Worm (Caenorhabditis elegans): Measurements from ENCODE around the gene cyn-17.

The cyn-17 gene

ce11 chrV:5780713-5781360 is 18.6 kb upstream of the cyn-17 start, which contains the start of gene F44E7.5:
Gene F44E7.5 (minus strand): TSS chrV:5780922.
- TF ChIP-seq ceh-31 (tag; optimal IDR thresholded peaks at IDR 0.05) (peak; percentile 52), rnt-1 (tag; optimal IDR thresholded peaks at IDR 0.05) (no peak)

ce11 chrV:5782687-5783086 is 16.8 kb upstream of the cyn-17 start, which contains the start of gene fbxa-183:
Gene fbxa-183 (minus strand): TSS chrV:5782787.
- no peak for TF ChIP-seq nhr-232 (tag; optimal IDR thresholded peaks at IDR 0.05)
- TF ChIP-seq ahr-1 (tag; optimal IDR thresholded peaks at IDR 0.05): no peak
- TF ChIP-seq ceh-18 (tag; optimal IDR thresholded peaks at IDR 0.05): no peak

DNA sequence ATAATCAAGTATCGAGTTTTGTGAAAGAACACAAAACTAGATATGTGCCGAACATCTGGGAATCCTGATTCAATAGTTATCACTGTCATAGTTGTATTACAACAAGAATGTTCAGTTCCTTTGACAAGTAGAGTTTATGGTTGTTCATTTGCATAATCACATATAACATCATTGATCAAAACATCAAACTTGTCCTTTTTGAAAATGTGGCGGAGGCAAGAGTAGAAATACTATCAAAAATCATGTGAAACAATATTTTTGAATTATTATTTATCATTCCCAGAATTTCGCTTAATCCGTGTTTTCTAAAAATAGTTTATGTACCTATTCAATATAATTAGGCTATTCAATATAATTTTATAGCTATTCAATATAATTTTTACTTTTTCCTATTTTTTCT is 14.1 kb upstream of the cyn-17 start, which contains the start of gene F44E7.7:
Gene F44E7.7, minus strand, starts transcription at position 101 of the 400 bp plus-strand sequence.
- TF ChIP-seq npax-4 (tag; optimal IDR thresholded peaks at IDR 0.05): no peak
- TF ChIP-seq ceh-48 (tag; optimal IDR thresholded peaks at IDR 0.05): no peak
- no peak for TF ChIP-seq ref-2 (tag; optimal IDR thresholded peaks at IDR 0.05)
- no peak for TF ChIP-seq T23F11.4 (GFP tag; optimal IDR thresholded peaks at IDR 0.05)
- no peak for TF ChIP-seq lin-11 (tag; optimal IDR thresholded peaks at IDR 0.05)
- TF ChIP-seq unc-3 (GFP tag; conservative IDR thresholded peaks at IDR 0.05): no peak
- no peak for TF ChIP-seq unc-3 (tag; optimal IDR thresholded peaks at IDR 0.05)
- TF ChIP-seq ahr-1 (tag; optimal IDR thresholded peaks at IDR 0.05): no peak

DNA sequence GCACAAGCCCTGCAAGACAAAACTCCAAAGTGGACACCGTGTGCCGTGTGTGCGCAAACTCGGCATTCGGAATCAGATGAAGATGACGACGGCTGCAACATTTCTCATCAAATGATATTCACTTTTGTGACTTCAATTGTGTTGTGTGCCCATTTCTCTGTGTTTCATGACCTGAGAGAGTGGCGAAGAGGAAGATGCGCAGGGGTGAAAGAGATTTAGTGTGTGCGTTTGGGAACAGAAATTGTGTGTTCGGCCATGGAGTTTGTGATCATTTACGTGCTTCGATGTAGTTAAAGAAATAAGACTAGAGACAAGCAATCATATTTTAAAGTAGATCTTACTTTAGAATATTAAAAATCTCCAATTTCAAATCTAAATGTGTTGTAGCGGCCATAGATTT is 10.8 kb upstream of the cyn-17 start:
- no peak for TF ChIP-seq ceh-34 (tag; optimal IDR thresholded peaks at IDR 0.05)
- no peak for TF ChIP-seq npax-4 (tag; optimal IDR thresholded peaks at IDR 0.05)
- TF ChIP-seq unc-3 (GFP tag; conservative IDR thresholded peaks at IDR 0.05): no peak
- no peak for TF ChIP-seq unc-3 (tag; optimal IDR thresholded peaks at IDR 0.05)
- no peak for TF ChIP-seq unc-55 (GFP tag; optimal IDR thresholded peaks at IDR 0.05)
- no peak for TF ChIP-seq pros-1 (tag; optimal IDR thresholded peaks at IDR 0.05)
- TF ChIP-seq hlh-6 (tag; optimal IDR thresholded peaks at IDR 0.05): no peak
- no peak for TF ChIP-seq K02D7.2 (tag; optimal IDR thresholded peaks at IDR 0.05)
- TF ChIP-seq pag-3 (tag; optimal IDR thresholded peaks at IDR 0.05; ENCODE audit: borderline replicate concordance): no peak

DNA sequence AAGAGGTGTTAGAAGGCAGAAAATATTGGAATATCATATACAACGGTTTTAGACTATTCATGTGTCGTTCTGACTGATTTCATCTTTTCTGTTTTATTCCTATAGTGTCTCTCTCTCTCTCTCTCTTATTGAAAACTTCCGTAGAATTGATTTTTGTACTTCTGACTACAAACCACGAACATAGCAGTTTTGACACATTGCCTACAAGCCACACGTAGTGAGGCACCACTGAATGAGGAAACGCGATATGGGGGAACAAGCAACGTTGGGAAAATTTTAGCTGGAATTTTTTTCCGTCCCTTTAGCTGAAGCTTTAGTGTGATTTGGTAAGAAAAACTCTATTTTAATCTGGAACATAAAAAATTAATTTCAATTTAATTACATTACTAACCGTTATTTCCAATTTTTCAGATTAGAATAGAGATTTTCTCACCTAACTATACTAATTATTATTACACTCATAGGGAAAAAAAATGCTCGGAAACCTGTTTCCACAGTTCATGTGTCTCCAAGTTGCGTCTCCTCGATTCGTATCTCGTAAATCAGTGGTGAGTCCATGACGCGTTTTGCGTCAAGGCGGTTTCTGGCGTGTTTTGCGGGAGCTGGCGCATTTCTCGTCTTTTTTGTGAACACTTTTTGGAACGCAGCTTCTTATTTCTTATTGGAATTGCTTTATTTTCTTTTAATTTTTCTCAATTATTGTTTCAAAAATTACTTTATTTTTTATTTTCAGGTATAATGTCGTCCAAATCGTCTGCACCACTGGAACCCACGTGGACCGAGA is 8.8 kb upstream of the cyn-17 start, which contains the start of the genes nhr-142 and F44E7.9:
Gene nhr-142, minus strand, starts transcription at position 57 of the 784 bp plus-strand sequence.
Gene F44E7.9, plus strand, starts transcription at position 734 of the 784 bp plus-strand sequence.
- peak; percentile 72 for TF ChIP-seq ceh-18 (tag; optimal IDR thresholded peaks at IDR 0.05)
- peak; percentile 63 for TF ChIP-seq tbx-7 (tag; optimal IDR thresholded peaks at IDR 0.05)
- peak; percentile 8 for TF ChIP-seq ceh-48 (tag; optimal IDR thresholded peaks at IDR 0.05)
- TF ChIP-seq K09A11.1 (tag; optimal IDR thresholded peaks at IDR 0.05; ENCODE audit: insufficient read depth): no peak
- peak; percentile 60 for TF ChIP-seq ztf-16 (tag; optimal IDR thresholded peaks at IDR 0.05)
- TF ChIP-seq hlh-6 (tag; optimal IDR thresholded peaks at IDR 0.05): no peak
- no peak for TF ChIP-seq pha-4 (tag; optimal IDR thresholded peaks at IDR 0.05)
- peak; percentile 66 for TF ChIP-seq syd-9 (tag; optimal IDR thresholded peaks at IDR 0.05)
- TF ChIP-seq gmeb-2 (tag; optimal IDR thresholded peaks at IDR 0.05): no peak
- TF ChIP-seq madf-2 (tag; optimal IDR thresholded peaks at IDR 0.05): peak; percentile 39
- TF ChIP-seq nfya-1 (tag; optimal IDR thresholded peaks at IDR 0.05): peak; percentile 58
- TF ChIP-seq C38D4.7 (GFP tag; optimal IDR thresholded peaks at IDR 0.05): no peak
- peak; percentile 60 for TF ChIP-seq ceh-34 (tag; optimal IDR thresholded peaks at IDR 0.05)
- peak; percentile 71 for TF ChIP-seq ets-4 (tag; optimal IDR thresholded peaks at IDR 0.05)
- no peak for TF ChIP-seq hlh-13 (GFP tag; optimal IDR thresholded peaks at IDR 0.05)
- no peak for TF ChIP-seq hlh-30 (tag; optimal IDR thresholded peaks at IDR 0.05; ENCODE audit: insufficient read depth)
- peak; percentile 18 for TF ChIP-seq sdc-2 (tag; optimal IDR thresholded peaks at IDR 0.05)
- peak; percentile 73 for TF ChIP-seq fax-1 (tag; optimal IDR thresholded peaks at IDR 0.05)
- peak; percentile 47 for TF ChIP-seq dmd-4 (tag; optimal IDR thresholded peaks at IDR 0.05; ENCODE audit: borderline replicate concordance)
- peak; percentile 28 for TF ChIP-seq K02D7.2 (tag; optimal IDR thresholded peaks at IDR 0.05)
- peak; percentile 49 for TF ChIP-seq hlh-15 (tag; optimal IDR thresholded peaks at IDR 0.05)
- peak; percentile 74 for TF ChIP-seq ceh-14 (tag; optimal IDR thresholded peaks at IDR 0.05)
- peak; percentile 93 for TF ChIP-seq ceh-31 (tag; optimal IDR thresholded peaks at IDR 0.05)
- no peak for TF ChIP-seq ceh-9 (tag; optimal IDR thresholded peaks at IDR 0.05)
- TF ChIP-seq pat-9 (tag; optimal IDR thresholded peaks at IDR 0.05): peak; percentile 32
- no peak for TF ChIP-seq elt-4 (tag; optimal IDR thresholded peaks at IDR 0.05)
- TF ChIP-seq lim-6 (tag; optimal IDR thresholded peaks at IDR 0.05): peak; percentile 50
- TF ChIP-seq T23F11.4 (GFP tag; optimal IDR thresholded peaks at IDR 0.05): peak; percentile 26
- peak; percentile 37 for TF ChIP-seq unc-86 (tag; optimal IDR thresholded peaks at IDR 0.05)
- TF ChIP-seq pros-1 (tag; optimal IDR thresholded peaks at IDR 0.05): no peak
- TF ChIP-seq pax-1 (tag; optimal IDR thresholded peaks at IDR 0.05): no peak

Measured in whole organism, late embryonic.